Fruit fly (Drosophila melanogaster): Measurements from ENCODE around the gene Mur18B.
A peak's percentile ranks its signal among the peaks of the same experiment; 100 is the strongest.

The Mur18B gene

DNA sequence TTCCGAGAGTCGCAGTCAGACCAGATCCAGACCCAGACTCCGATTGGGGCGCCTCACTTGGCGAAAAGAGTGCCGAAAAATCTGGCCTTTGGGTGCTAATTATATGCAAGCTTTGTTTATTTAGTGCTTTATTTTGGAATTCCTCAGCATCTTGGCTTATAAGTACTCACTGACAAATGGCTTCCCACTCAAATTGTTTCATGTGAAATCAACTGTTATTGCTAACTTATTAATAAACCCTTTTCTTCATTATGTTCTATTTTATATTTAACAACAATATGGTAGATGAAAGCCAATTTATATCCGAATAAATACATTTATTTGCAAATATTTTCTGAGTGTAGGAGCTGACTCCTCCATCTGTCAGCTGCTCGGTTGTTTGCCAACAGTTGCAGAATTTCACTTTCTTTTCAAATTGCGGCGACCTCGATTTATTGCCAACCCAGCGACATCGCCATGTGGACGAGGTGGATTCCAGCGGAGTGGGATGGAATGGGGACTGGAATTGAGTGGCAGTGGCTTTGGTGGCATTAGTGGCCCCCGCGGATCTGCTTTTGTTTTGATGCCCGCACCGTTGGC, 16.9 kb downstream of the Mur18B start:
- TF ChIP-seq Drgx (GFP tag; IDR thresholded peaks at IDR 0.05), result peak; percentile 40; the same call in 1 of the 2 replicates
- TF ChIP-seq knrl (GFP tag; IDR thresholded peaks at IDR 0.05; ENCODE audit: partially characterized antibody), result no peak

DNA sequence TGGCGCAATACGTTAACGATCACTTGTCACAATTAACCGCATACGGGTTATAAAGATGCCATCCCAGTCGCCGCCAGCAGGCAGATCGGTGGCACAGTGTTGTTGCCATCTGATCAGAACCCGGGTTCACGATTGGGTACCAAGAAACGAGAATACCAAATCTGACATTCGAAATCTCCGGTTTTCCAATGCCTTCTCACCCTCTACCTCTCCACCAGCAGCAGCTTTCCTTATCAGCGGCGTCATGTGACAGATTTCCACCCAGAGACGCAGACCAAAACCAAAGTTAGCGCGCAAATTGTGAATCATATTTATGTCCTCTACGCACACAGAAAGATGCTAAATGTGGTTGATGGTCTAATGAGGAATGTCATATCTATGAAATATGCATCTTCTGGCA, 25.6 kb downstream of the Mur18B start:
- no peak for TF ChIP-seq tna (GFP tag; IDR thresholded peaks at IDR 0.05; ENCODE audit: partially characterized antibody)
- no peak for TF ChIP-seq CG10274 (GFP tag; optimal IDR thresholded peaks at IDR 0.05)
- no peak for TF ChIP-seq HmgZ (tag; optimal IDR thresholded peaks at IDR 0.05)
- TF ChIP-seq ato (GFP tag; IDR thresholded peaks at IDR 0.05; ENCODE audit: partially characterized antibody), result no peak
- TF ChIP-seq HLH4C (GFP tag; IDR thresholded peaks at IDR 0.05; ENCODE audit: partially characterized antibody), result no peak
- no peak for TF ChIP-seq Fer2 (tag; optimal IDR thresholded peaks at IDR 0.05)
- TF ChIP-seq Hand (GFP tag; optimal IDR thresholded peaks at IDR 0.05), result no peak
- no peak for TF ChIP-seq mirr (GFP tag; optimal IDR thresholded peaks at IDR 0.05)
- no peak for TF ChIP-seq PHDP (tag; optimal IDR thresholded peaks at IDR 0.05)
- no peak for TF ChIP-seq ftz-f1 (GFP tag; optimal IDR thresholded peaks at IDR 0.05)
- TF ChIP-seq CG9817 (tag; optimal IDR thresholded peaks at IDR 0.05), result no peak
- TF ChIP-seq YL-1 (GFP tag; optimal IDR thresholded peaks at IDR 0.05), result no peak
- no peak for TF ChIP-seq CG16779 (GFP tag; IDR thresholded peaks at IDR 0.05)
- no peak for TF ChIP-seq Poxn (GFP tag; IDR thresholded peaks at IDR 0.05)
- no peak for TF ChIP-seq CG32772 (GFP tag; IDR thresholded peaks at IDR 0.05)
- no peak for TF ChIP-seq onecut (GFP tag; IDR thresholded peaks at IDR 0.05)
- TF ChIP-seq bcd (GFP tag; optimal IDR thresholded peaks at IDR 0.05), result no peak

dm6 chrX:19239365-19239764, 26.3 kb downstream of the Mur18B start:
- TF ChIP-seq CG14965 (GFP tag; optimal IDR thresholded peaks at IDR 0.05; ENCODE audit: borderline replicate concordance) (no peak), Fer2 (tag; optimal IDR thresholded peaks at IDR 0.05) (no peak), B-H2 (GFP tag; optimal IDR thresholded peaks at IDR 0.05) (no peak), dan (GFP tag; IDR thresholded peaks at IDR 0.05) (no peak), CG30431 (GFP tag; optimal IDR thresholded peaks at IDR 0.05) (no peak), CG9727 (GFP tag; optimal IDR thresholded peaks at IDR 0.05) (no peak), NC2β (GFP tag; optimal IDR thresholded peaks at IDR 0.05) (no peak), CG12155 (GFP tag; optimal IDR thresholded peaks at IDR 0.05) (no peak), fu2 (GFP tag; optimal IDR thresholded peaks at IDR 0.05) (no peak), sug (tag; optimal IDR thresholded peaks at IDR 0.05) (peak; percentile 78), CG34376 (GFP tag; optimal IDR thresholded peaks at IDR 0.05) (peak; percentile 11), CG14710 (tag; optimal IDR thresholded peaks at IDR 0.05) (no peak), cwo (GFP tag; optimal IDR thresholded peaks at IDR 0.05) (no peak), exex (tag; optimal IDR thresholded peaks at IDR 0.05) (peak; percentile 69), mirr (GFP tag; optimal IDR thresholded peaks at IDR 0.05) (peak; percentile 76), unpg (GFP tag; optimal IDR thresholded peaks at IDR 0.05) (no peak), run (tag; optimal IDR thresholded peaks at IDR 0.05) (peak; percentile 48), CG15514 (GFP tag; optimal IDR thresholded peaks at IDR 0.05) (peak; percentile 37)
